Fruit fly (Drosophila melanogaster): Measurements from ENCODE around the gene gammaTub23C.

DNA sequence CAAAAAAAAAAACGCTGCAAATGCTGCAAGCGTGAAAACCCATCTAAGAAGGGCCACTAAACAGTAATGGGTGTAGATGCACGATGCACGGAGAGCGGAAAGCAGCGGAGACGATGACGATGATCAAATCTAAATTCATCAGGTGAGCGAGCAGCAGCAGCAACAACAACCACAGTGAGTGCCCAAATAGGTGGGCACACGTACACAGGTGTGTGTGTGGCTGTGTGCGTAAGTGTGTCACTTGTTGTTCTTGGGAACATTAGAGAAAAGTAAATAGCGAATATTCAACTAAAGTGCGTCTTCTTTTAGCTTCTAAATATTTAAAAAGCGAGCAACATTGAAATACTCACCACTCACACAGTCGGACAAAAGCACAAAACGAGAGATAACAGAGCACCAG is 20.5 kb downstream of the gammaTub23C start:
- 0 out of 3 replicates have a peak, but pooled peaks have one; percentile 7 for TF ChIP-seq mld (GFP tag; IDR thresholded peaks at IDR 0.05; ENCODE audit: partially characterized antibody)
- no peak for TF ChIP-seq fd96Cb (tag; optimal IDR thresholded peaks at IDR 0.05)
